Fruit fly (Drosophila melanogaster) whole organism, prepupa: ENCODE data around the gene CG14074.

Source experiments
- Blimp-1 ChIP-seq: fragments of 200-800 bp; sonication (Bioruptor generic); optimal IDR thresholded peaks from 3 replicates; lab custom pipeline; 2017; ENCODE audit warnings: missing biosample characterization, missing genetic modification characterization, mild to moderate bottlenecking, moderate library complexity, missing genetic modification reagents
- CG15336 ChIP-seq: fragments of 200-800 bp; sonication (Bioruptor generic); IDR thresholded peaks from 2 replicates; pipeline ENCODE4 v1.3.6; 2022; ENCODE audit warnings: missing biosample characterization, missing genetic modification characterization
- CG3919 ChIP-seq: fragments of 200-800 bp; sonication (Bioruptor generic); optimal IDR thresholded peaks from 3 replicates; lab custom pipeline; 2016; ENCODE audit warnings: missing biosample characterization, missing genetic modification characterization
- CG6808 ChIP-seq: fragments of 200-800 bp; sonication (Bioruptor generic); optimal IDR thresholded peaks from 3 replicates; lab custom pipeline; 2017; ENCODE audit warnings: missing biosample characterization, missing genetic modification characterization, mild to moderate bottlenecking, moderate library complexity, missing genetic modification reagents
- CG6854 ChIP-seq: fragments of 200-800 bp; sonication (Bioruptor generic); optimal IDR thresholded peaks from 2 replicates; lab custom pipeline; 2017; ENCODE audit warnings: missing biosample characterization, mild to moderate bottlenecking, missing genetic modification characterization
- CG8632 ChIP-seq: fragments of 200-800 bp; sonication (Bioruptor generic); optimal IDR thresholded peaks from 3 replicates; lab custom pipeline; 2016; ENCODE audit warnings: missing biosample characterization, missing genetic modification characterization
- Eip75B ChIP-seq: fragments of 200-800 bp; sonication (Bioruptor generic); optimal IDR thresholded peaks from 3 replicates; lab custom pipeline; 2016; ENCODE audit warnings: missing biosample characterization, missing genetic modification characterization
- Ets96B ChIP-seq: fragments of 200-800 bp; optimal IDR thresholded peaks from 2 replicates; lab custom pipeline; 2019; ENCODE audit warnings: missing biosample characterization, mild to moderate bottlenecking, missing genetic modification characterization, moderate library complexity
- Gug ChIP-seq: fragments of 200-800 bp; sonication (Bioruptor generic); IDR thresholded peaks from 2 replicates; pipeline ENCODE4 v1.3.6; 2022; ENCODE audit warnings: missing biosample characterization, missing genetic modification characterization
- Met ChIP-seq: fragments of 200-800 bp; sonication (Bioruptor generic); optimal IDR thresholded peaks from 3 replicates; lab custom pipeline; 2016; ENCODE audit warnings: missing biosample characterization, missing genetic modification characterization
- Sox102F ChIP-seq: fragments of 200-800 bp; sonication (Bioruptor generic); optimal IDR thresholded peaks from 2 replicates; lab custom pipeline; 2016; ENCODE audit warnings: missing biosample characterization, mild to moderate bottlenecking, missing genetic modification characterization
- spab ChIP-seq: fragments of 200-800 bp; sonication (Bioruptor generic); optimal IDR thresholded peaks from 2 replicates; lab custom pipeline; 2017; ENCODE audit warnings: missing biosample characterization, mild to moderate bottlenecking, missing genetic modification characterization, missing genetic modification reagents
- topi ChIP-seq: fragments of 200-800 bp; sonication (Bioruptor generic); optimal IDR thresholded peaks from 3 replicates; lab custom pipeline; 2016; ENCODE audit warnings: missing biosample characterization, missing genetic modification characterization

DNA sequence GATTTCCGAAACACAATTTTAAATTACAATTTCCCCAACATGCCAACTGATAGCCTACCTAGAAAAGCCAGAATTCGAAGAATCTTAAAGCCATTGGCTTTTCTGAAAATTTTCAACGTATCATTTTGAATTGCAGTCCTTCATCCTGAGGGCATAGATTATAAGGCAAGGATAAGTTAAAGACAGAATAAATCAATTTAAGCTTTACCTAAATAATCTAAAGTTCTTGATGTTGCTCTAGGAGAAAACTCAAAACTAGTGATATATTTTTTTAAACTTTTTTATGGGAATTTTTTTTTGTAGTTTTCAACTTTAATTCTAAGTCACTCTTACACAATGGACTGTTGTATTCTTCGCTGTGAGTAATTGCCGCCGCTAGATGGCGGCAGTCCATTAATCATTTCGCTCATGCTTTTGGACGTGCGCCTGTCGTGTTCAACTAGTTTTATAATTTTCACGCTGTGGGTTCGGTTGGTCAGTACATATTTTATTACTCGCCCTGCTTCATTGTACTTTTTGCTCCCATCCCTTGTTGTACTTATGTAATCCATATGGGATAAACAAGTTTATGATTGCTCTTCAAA, 48.2 kb downstream of the CG14074 start, which contains the start of gene COX6AL2:
- no peak for TF ChIP-seq Gug (GFP tag; lab: Robert Waterston, UW)
- no peak for TF ChIP-seq Sox102F (GFP tag; lab: Kevin White, UChicago)
- no peak for TF ChIP-seq Met
- TF ChIP-seq topi (GFP tag; lab: Kevin White, UChicago) = no peak
- no peak for TF ChIP-seq Blimp-1 (GFP tag; lab: Kevin White, UChicago)
- TF ChIP-seq Ets96B = no peak
- no peak for TF ChIP-seq CG6808 (GFP tag; lab: Kevin White, UChicago)
- no peak for TF ChIP-seq Eip75B
- TF ChIP-seq CG8632 = no peak
- no peak for TF ChIP-seq CG15336 (GFP tag; lab: Robert Waterston, UW)
- no peak for TF ChIP-seq CG6854
- TF ChIP-seq spab (GFP tag; lab: Kevin White, UChicago) = no peak
- TF ChIP-seq CG3919 (GFP tag; lab: Kevin White, UChicago) = no peak
